Worm (Caenorhabditis elegans): ENCODE data around the gene cyp-33A1.
A peak's percentile ranks its signal among the peaks of the same experiment; 100 is the strongest.

Gene cyp-33A1

DNA sequence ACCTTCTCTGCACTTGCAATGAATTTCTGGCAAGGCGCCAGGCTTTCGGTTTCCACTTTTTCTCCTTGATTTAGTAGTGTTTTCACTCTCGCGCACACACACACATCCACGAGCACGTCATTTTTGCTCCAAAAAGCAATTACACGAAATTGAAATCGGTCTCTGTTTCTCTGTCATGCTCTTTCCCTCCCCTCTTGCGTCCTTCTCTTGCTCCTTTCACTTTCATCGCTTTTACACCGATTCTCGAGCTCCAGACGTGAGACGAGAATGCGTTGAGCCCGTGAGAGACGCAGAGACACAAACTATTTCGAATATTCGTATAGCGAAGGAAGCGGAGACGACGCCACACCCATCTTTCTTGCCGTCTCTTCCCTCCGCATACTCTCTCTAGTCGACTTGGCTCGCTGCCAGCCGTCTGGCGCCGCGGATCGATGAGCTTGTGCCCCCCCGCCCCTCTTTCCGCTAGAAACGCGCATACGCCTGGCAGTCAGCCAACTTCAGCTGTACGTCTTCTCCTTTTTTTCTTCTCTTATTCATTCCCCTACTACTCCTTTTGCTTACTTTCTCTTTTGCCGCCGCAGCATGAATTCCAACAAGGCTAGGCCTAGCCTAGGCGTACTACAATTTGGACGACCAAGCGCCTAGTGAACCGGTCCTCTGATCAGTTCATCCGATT lies 46.9 kb upstream of the cyp-33A1 start (continued):
- TF ChIP-seq zfp-2 (tag; optimal IDR thresholded peaks at IDR 0.05) (peak; percentile 26), nhr-41 (GFP tag; IDR thresholded peaks at IDR 0.05) (no peak), mdt-29 (GFP tag; IDR thresholded peaks at IDR 0.05) (no peak), lin-15B (tag; optimal IDR thresholded peaks at IDR 0.05) (no peak), vab-7 (GFP tag; IDR thresholded peaks at IDR 0.05) (no peak), lin-29 (GFP tag; IDR thresholded peaks at IDR 0.05) (no peak), tra-1 (GFP tag; IDR thresholded peaks at IDR 0.05) (peak; percentile 63), ctbp-1 (GFP tag; IDR thresholded peaks at IDR 0.05) (peak; percentile 96), madf-9 (GFP tag; conservative IDR thresholded peaks at IDR 0.05) (peak; percentile 58; the same call in 1 of the 2 replicates), D1046.2 (GFP tag; IDR thresholded peaks at IDR 0.05) (0 out of 2 replicates have a peak, but pooled peaks have one; percentile 4), attf-4 (tag; optimal IDR thresholded peaks at IDR 0.05) (no peak), ZK337.2 (GFP tag; IDR thresholded peaks at IDR 0.05) (no peak), nhr-48 (tag; optimal IDR thresholded peaks at IDR 0.05) (peak; percentile 84), ceh-44 (GFP tag; IDR thresholded peaks at IDR 0.05) (no peak), ces-1 (GFP tag; optimal IDR thresholded peaks at IDR 0.05) (peak; percentile 48), Y75B8A.6 (GFP tag; IDR thresholded peaks at IDR 0.05) (no peak), F26F4.8 (GFP tag; conservative IDR thresholded peaks at IDR 0.05) (no peak), nhr-102 (tag; optimal IDR thresholded peaks at IDR 0.05) (peak; percentile 23), fkh-10 (GFP tag; optimal IDR thresholded peaks at IDR 0.05) (peak; percentile 73), arid-1 (GFP tag; conservative IDR thresholded peaks at IDR 0.05) (peak; percentile 49; the same call in 1 of the 2 replicates), F49E8.2 (tag; optimal IDR thresholded peaks at IDR 0.05; ENCODE audit: borderline replicate concordance) (no peak), cey-2 (tag; optimal IDR thresholded peaks at IDR 0.05; ENCODE audit: borderline replicate concordance, insufficient read depth) (no peak), lin-1 (GFP tag; IDR thresholded peaks at IDR 0.05) (no peak), nhr-42 (GFP tag; IDR thresholded peaks at IDR 0.05) (peak; percentile 43; the same call in 1 of the 2 replicates), zip-2 (tag; optimal IDR thresholded peaks at IDR 0.05) (no peak), F10B5.3 (tag; optimal IDR thresholded peaks at IDR 0.05) (no peak), unc-39 (tag; optimal IDR thresholded peaks at IDR 0.05) (no peak), tag-97 (GFP tag; IDR thresholded peaks at IDR 0.05) (no peak), lim-7 (GFP tag; IDR thresholded peaks at IDR 0.05) (no peak), mep-1 (tag; optimal IDR thresholded peaks at IDR 0.05) (peak; percentile 57), gei-8 (GFP tag; optimal IDR thresholded peaks at IDR 0.05) (no peak), egl-43 (GFP tag; IDR thresholded peaks at IDR 0.05) (peak; percentile 89), lin-38 (GFP tag; IDR thresholded peaks at IDR 0.05) (peak; percentile 54), daf-19 (GFP tag; conservative IDR thresholded peaks at IDR 0.05) (no peak), duxl-1 (tag; optimal IDR thresholded peaks at IDR 0.05; ENCODE audit: poor library complexity) (no peak), dmd-9 (GFP tag; IDR thresholded peaks at IDR 0.05) (0 out of 2 replicates have a peak, but pooled peaks have one; percentile 6), pha-4 (GFP tag; IDR thresholded peaks at IDR 0.05) (peak; percentile 57; the same call in 1 of the 2 replicates), pha-4 (tag; optimal IDR thresholded peaks at IDR 0.05) (no peak), lir-3 (tag; optimal IDR thresholded peaks at IDR 0.05) (no peak), jun-1 (tag; optimal IDR thresholded peaks at IDR 0.05) (no peak), lin-13 (GFP tag; optimal IDR thresholded peaks at IDR 0.05) (peak; percentile 22), zip-11 (GFP tag; IDR thresholded peaks at IDR 0.05) (no peak), dve-1 (tag; optimal IDR thresholded peaks at IDR 0.05; ENCODE audit: insufficient read depth) (peak; percentile 29), dpl-1 (GFP tag; optimal IDR thresholded peaks at IDR 0.05) (peak; percentile 48), ZK546.5 (tag; optimal IDR thresholded peaks at IDR 0.05) (no peak), rbr-2 (tag; optimal IDR thresholded peaks at IDR 0.05) (peak; percentile 93), ceh-28 (tag; optimal IDR thresholded peaks at IDR 0.05) (peak; percentile 58), hlh-30 (tag; optimal IDR thresholded peaks at IDR 0.05; ENCODE audit: insufficient read depth) (peak; percentile 77), hmg-1.1 (GFP tag; IDR thresholded peaks at IDR 0.05) (peak; percentile 84), ceh-82 (tag; optimal IDR thresholded peaks at IDR 0.05) (no peak)
